Worm (Caenorhabditis elegans) whole organism, L4 larva: ENCODE measurements around the gene nhr-52.

Experiments used
- ama-1 ChIP-seq: fragments of 150-350 bp; optimal IDR thresholded peaks from 2 replicates; lab custom pipeline; 2014; ENCODE audit warnings: inconsistent platforms, mixed read lengths
- ceh-44 ChIP-seq: fragments of 200-800 bp; sonication (Bioruptor generic); IDR thresholded peaks from 2 replicates; pipeline ENCODE4 v1.3.6; 2022; ENCODE audit warnings: missing genetic modification reagents, missing genetic modification characterization, missing compliant biosample characterization
- daf-19 ChIP-seq: fragments of 200-800 bp; sonication (Bioruptor generic); conservative IDR thresholded peaks from 2 replicates; pipeline ENCODE4 v1.3.6; 2022; ENCODE audit warnings: missing genetic modification characterization, missing compliant biosample characterization
- lin-13 ChIP-seq: fragments of 150-350 bp; optimal IDR thresholded peaks from 2 replicates; lab custom pipeline; 2014; ENCODE audit warnings: missing biosample characterization, missing genetic modification reagents, missing genetic modification characterization
- lin-39 ChIP-seq: fragments of 150-350 bp; optimal IDR thresholded peaks from 2 replicates; lab custom pipeline; 2014; ENCODE audit warnings: missing biosample characterization, missing genetic modification reagents, missing genetic modification characterization
- nhr-10 ChIP-seq: fragments of 150-350 bp; optimal IDR thresholded peaks from 2 replicates; lab custom pipeline; 2014; ENCODE audit warnings: missing biosample characterization, missing genetic modification characterization
- nhr-11 ChIP-seq: fragments of 150-350 bp; optimal IDR thresholded peaks from 2 replicates; lab custom pipeline; 2014; ENCODE audit warnings: missing biosample characterization, missing genetic modification characterization
- nhr-28 ChIP-seq: fragments of 150-350 bp; optimal IDR thresholded peaks from 2 replicates; lab custom pipeline; 2014; ENCODE audit warnings: missing biosample characterization, missing genetic modification characterization
- nhr-76 ChIP-seq: fragments of 150-350 bp; optimal IDR thresholded peaks from 2 replicates; lab custom pipeline; 2014; ENCODE audit warnings: missing biosample characterization, missing genetic modification characterization
- pqm-1 ChIP-seq: sonication (generic microtip); optimal IDR thresholded peaks from 2 replicates; lab custom pipeline; 2017; ENCODE audit warnings: missing biosample characterization, missing genetic modification characterization
- tra-1 ChIP-seq: fragments of 200-800 bp; sonication (Bioruptor generic); IDR thresholded peaks from 2 replicates; pipeline ENCODE4 v1.3.6; 2022; ENCODE audit warnings: missing genetic modification reagents, missing genetic modification characterization, missing compliant biosample characterization
- unc-62 ChIP-seq, 3 experiments: fragments of 150-350 bp in 1 of 3; sonication (generic microtip); optimal IDR thresholded peaks in 2 of 3; peaks in 1 of 3; 1 replicate in 1 of 3; 2 replicates in 2 of 3; lab custom pipeline; 2014 to 2017; ENCODE audit warnings: missing biosample characterization in 3 of 3, missing genetic modification characterization in 3 of 3, missing genetic modification reagents in 3 of 3, missing genotype in 1 of 3
- zag-1 ChIP-seq: fragments of 150-350 bp; optimal IDR thresholded peaks from 2 replicates; lab custom pipeline; 2014; ENCODE audit warnings: missing biosample characterization, missing genetic modification characterization

- TF ChIP-seq zag-1 (tag; lab: Kevin White, UChicago) (no peak), lin-39 (no peak), ceh-44 (GFP tag; lab: Robert Waterston, UW) (no peak), unc-62 (GFP tag; optimal IDR thresholded peaks at IDR 0.05 in 1 of 2; lab: Kevin White, UChicago) (no peak), unc-62 (tag; optimal IDR thresholded peaks at IDR 0.05; lab: Kevin White, UChicago) (no peak), nhr-11 (tag; lab: Kevin White, UChicago) (no peak), daf-19 (no peak), pqm-1 (tag; lab: Kevin White, UChicago) (no peak), nhr-28 (tag; lab: Kevin White, UChicago) (no peak), tra-1 (GFP tag; lab: Robert Waterston, UW) (no peak), ama-1 (no peak), nhr-10 (no peak), nhr-76 (no peak), lin-13 (GFP tag; lab: Kevin White, UChicago) (no peak)
Observed at ce11 chrV:15712385-15712784, 35.1 kb downstream of the nhr-52 start.
